Fruit fly (Drosophila melanogaster) whole organism, embryonic: ENCODE results near the gene dpr9.

Experiments
- ATbp ChIP-seq: fragments of 200-800 bp; sonication (Bioruptor generic); optimal IDR thresholded peaks from 2 replicates; lab custom pipeline; 2017; ENCODE audit warnings: missing biosample characterization, mild to moderate bottlenecking, missing genetic modification characterization, missing genetic modification reagents
- Blimp-1 ChIP-seq: fragments of 200-800 bp; sonication (Bioruptor generic); optimal IDR thresholded peaks from 3 replicates; lab custom pipeline; 2018; ENCODE audit warnings: missing biosample characterization, missing genetic modification characterization, mild to moderate bottlenecking, moderate library complexity, missing genetic modification reagents
- C15 ChIP-seq: fragments of 200-800 bp; sonication (Bioruptor generic); IDR thresholded peaks from 3 replicates; pipeline ENCODE4 v1.3.6; 2022; ENCODE audit warnings: missing biosample characterization, missing genetic modification characterization
- CG10267 ChIP-seq: fragments of 200-800 bp; sonication (Bioruptor generic); optimal IDR thresholded peaks from 2 replicates; lab custom pipeline; 2018; ENCODE audit warnings: missing biosample characterization, mild to moderate bottlenecking, missing genetic modification characterization, moderate library complexity
- CG10654 ChIP-seq: fragments of 200-800 bp; sonication (Bioruptor generic); optimal IDR thresholded peaks from 2 replicates; lab custom pipeline; 2016; ENCODE audit warnings: missing biosample characterization, missing genetic modification characterization
- CG11504 ChIP-seq: fragments of 200-800 bp; sonication (Bioruptor generic); optimal IDR thresholded peaks from 3 replicates; lab custom pipeline; 2019; ENCODE audit warnings: missing biosample characterization, mild to moderate bottlenecking, missing genetic modification characterization, moderate library complexity
- CG12391 ChIP-seq: fragments of 200-800 bp; sonication (Bioruptor generic); optimal IDR thresholded peaks from 3 replicates; lab custom pipeline; 2018; ENCODE audit warnings: missing biosample characterization, mild to moderate bottlenecking, missing genetic modification characterization, moderate library complexity
- CG13894 ChIP-seq: fragments of 200-800 bp; sonication (Bioruptor generic); optimal IDR thresholded peaks from 3 replicates; lab custom pipeline; 2018; ENCODE audit warnings: missing biosample characterization, mild to moderate bottlenecking, missing genetic modification characterization, moderate library complexity
- CG14710 ChIP-seq: fragments of 200-800 bp; sonication (Bioruptor generic); optimal IDR thresholded peaks from 3 replicates; lab custom pipeline; 2019; ENCODE audit warnings: missing biosample characterization, mild to moderate bottlenecking, missing genetic modification characterization, moderate library complexity
- CG1529 ChIP-seq: fragments of 200-800 bp; sonication (Bioruptor generic); optimal IDR thresholded peaks from 3 replicates; lab custom pipeline; 2018; ENCODE audit warnings: missing biosample characterization, missing genetic modification characterization
- CG17385 ChIP-seq: fragments of 200-800 bp; sonication (Bioruptor generic); optimal IDR thresholded peaks from 3 replicates; lab custom pipeline; 2018; ENCODE audit warnings: missing biosample characterization, mild to moderate bottlenecking, missing genetic modification characterization
- CG18476 ChIP-seq: fragments of 200-800 bp; sonication (Bioruptor generic); optimal IDR thresholded peaks from 2 replicates; lab custom pipeline; 2016; ENCODE audit warnings: missing biosample characterization, mild to moderate bottlenecking, missing genetic modification characterization
- CG2116 ChIP-seq: fragments of 200-800 bp; sonication (Bioruptor generic); optimal IDR thresholded peaks from 3 replicates; lab custom pipeline; 2018; ENCODE audit warnings: missing biosample characterization, mild to moderate bottlenecking, missing genetic modification characterization
- CG2199 ChIP-seq: fragments of 200-800 bp; sonication (Bioruptor generic); IDR thresholded peaks from 3 replicates; pipeline ENCODE4 v1.3.6; 2022; ENCODE audit warnings: missing biosample characterization, missing genetic modification characterization
- CG2712 ChIP-seq: fragments of 200-800 bp; optimal IDR thresholded peaks from 3 replicates; lab custom pipeline; 2019; ENCODE audit warnings: missing biosample characterization, mild to moderate bottlenecking, missing genetic modification characterization, moderate library complexity
- CG32532 ChIP-seq: fragments of 200-800 bp; sonication (Bioruptor generic); IDR thresholded peaks from 2 replicates; pipeline ENCODE4 v1.3.6; 2022; ENCODE audit warnings: missing biosample characterization, missing genetic modification characterization
- CG32772 ChIP-seq: fragments of 200-800 bp; sonication (Bioruptor generic); IDR thresholded peaks from 2 replicates; pipeline ENCODE4 v1.3.6; 2022; ENCODE audit warnings: missing biosample characterization, missing genetic modification characterization
- CG4404 ChIP-seq: fragments of 200-800 bp; sonication (Bioruptor generic); IDR thresholded peaks from 2 replicates; pipeline ENCODE4 v1.3.6; 2022; ENCODE audit warnings: missing biosample characterization, missing genetic modification characterization
- CG4820 ChIP-seq: fragments of 200-800 bp; sonication (Bioruptor generic); optimal IDR thresholded peaks from 3 replicates; lab custom pipeline; 2016; ENCODE audit warnings: missing biosample characterization, missing genetic modification characterization
- CG6254 ChIP-seq: fragments of 200-800 bp; sonication (Bioruptor generic); optimal IDR thresholded peaks from 3 replicates; lab custom pipeline; 2017; ENCODE audit warnings: mild to moderate bottlenecking, missing biosample characterization, missing genetic modification reagents, missing genetic modification characterization
- CG6689 ChIP-seq: fragments of 200-800 bp; sonication (Bioruptor generic); IDR thresholded peaks from 2 replicates; pipeline ENCODE4 v1.3.6; 2022; ENCODE audit warnings: missing biosample characterization, missing genetic modification characterization
- Chrac-16 ChIP-seq: fragments of 200-800 bp; sonication (Bioruptor generic); optimal IDR thresholded peaks from 3 replicates; lab custom pipeline; 2016; ENCODE audit warnings: missing biosample characterization, missing genetic modification characterization
- CrebB ChIP-seq: fragments of 200-800 bp; sonication (Bioruptor generic); optimal IDR thresholded peaks from 3 replicates; lab custom pipeline; 2018; ENCODE audit warnings: missing biosample characterization, mild to moderate bottlenecking, missing genetic modification characterization
- Doc2 ChIP-seq: fragments of 200-800 bp; sonication (Bioruptor generic); IDR thresholded peaks from 2 replicates; pipeline ENCODE4 v1.3.6; 2022; ENCODE audit warnings: missing biosample characterization, missing genetic modification characterization
- Ets97D ChIP-seq: fragments of 200-800 bp; sonication (Bioruptor generic); optimal IDR thresholded peaks from 3 replicates; lab custom pipeline; 2016; ENCODE audit warnings: missing biosample characterization, missing genetic modification characterization
- Fer3 ChIP-seq: fragments of 200-800 bp; sonication (Bioruptor generic); optimal IDR thresholded peaks from 2 replicates; lab custom pipeline; 2018; ENCODE audit warnings: missing biosample characterization, mild to moderate bottlenecking, missing genetic modification characterization, moderate library complexity
- HLH4C ChIP-seq: fragments of 200-800 bp; sonication (Bioruptor generic); IDR thresholded peaks from 3 replicates; pipeline ENCODE4 v1.3.6; 2022; ENCODE audit warnings: missing biosample characterization, missing genetic modification characterization; ENCODE audit not compliant: partially characterized antibody
- Myb ChIP-seq: fragments of 200-800 bp; sonication (Bioruptor generic); optimal IDR thresholded peaks from 2 replicates; lab custom pipeline; 2016; ENCODE audit warnings: missing biosample characterization, missing genetic modification characterization
- NC2β ChIP-seq: fragments of 200-800 bp; sonication (Bioruptor generic); optimal IDR thresholded peaks from 2 replicates; lab custom pipeline; 2016; ENCODE audit warnings: missing biosample characterization, missing genetic modification characterization
- NfI ChIP-seq: fragments of 200-800 bp; sonication (Bioruptor generic); optimal IDR thresholded peaks from 3 replicates; lab custom pipeline; 2018; ENCODE audit warnings: missing biosample characterization, mild to moderate bottlenecking, missing genetic modification characterization, moderate library complexity
- Oaz ChIP-seq: fragments of 200-800 bp; sonication (Bioruptor generic); IDR thresholded peaks from 2 replicates; pipeline ENCODE4 v1.3.6; 2022; ENCODE audit warnings: missing biosample characterization, missing genetic modification characterization
- Opbp ChIP-seq: fragments of 200-800 bp; sonication (Bioruptor generic); IDR thresholded peaks from 3 replicates; pipeline ENCODE4 v1.3.6; 2022; ENCODE audit warnings: missing biosample characterization, missing genetic modification characterization; ENCODE audit not compliant: partially characterized antibody
- Sry-β ChIP-seq: fragments of 200-800 bp; sonication (Bioruptor generic); optimal IDR thresholded peaks from 2 replicates; lab custom pipeline; 2018; ENCODE audit warnings: missing biosample characterization, mild to moderate bottlenecking, missing genetic modification characterization, moderate library complexity
- Sry-δ ChIP-seq: fragments of 200-800 bp; sonication (Bioruptor generic); optimal IDR thresholded peaks from 2 replicates; lab custom pipeline; 2016; ENCODE audit warnings: missing biosample characterization, missing genetic modification characterization
- Ssrp ChIP-seq: fragments of 200-800 bp; sonication (Bioruptor generic); optimal IDR thresholded peaks from 2 replicates; lab custom pipeline; 2018; ENCODE audit warnings: missing biosample characterization, mild to moderate bottlenecking, missing genetic modification characterization, moderate library complexity
- Vsx1 ChIP-seq: fragments of 200-800 bp; sonication (Bioruptor generic); optimal IDR thresholded peaks from 2 replicates; lab custom pipeline; 2017; ENCODE audit warnings: missing biosample characterization, mild to moderate bottlenecking, missing genetic modification characterization, missing genetic modification reagents
- bowl ChIP-seq: fragments of 200-800 bp; sonication (Bioruptor generic); IDR thresholded peaks from 2 replicates; pipeline ENCODE4 v1.3.6; 2022; ENCODE audit warnings: missing biosample characterization, missing genetic modification characterization
- cas ChIP-seq: fragments of 200-800 bp; sonication (Bioruptor generic); IDR thresholded peaks from 2 replicates; pipeline ENCODE4 v1.3.6; 2022; ENCODE audit warnings: missing biosample characterization, missing genetic modification characterization
- chn ChIP-seq: fragments of 200-800 bp; sonication (Bioruptor generic); optimal IDR thresholded peaks from 2 replicates; lab custom pipeline; 2016; ENCODE audit warnings: missing biosample characterization, missing genetic modification characterization
- da ChIP-seq: fragments of 200-800 bp; sonication (Bioruptor generic); optimal IDR thresholded peaks from 2 replicates; lab custom pipeline; 2016; ENCODE audit warnings: missing biosample characterization, missing genetic modification characterization
- eyg ChIP-seq: fragments of 200-800 bp; sonication (Bioruptor generic); optimal IDR thresholded peaks from 3 replicates; lab custom pipeline; 2016; ENCODE audit warnings: missing biosample characterization, missing genetic modification characterization
- fru ChIP-seq: fragments of >200 bp; optimal IDR thresholded peaks from 2 replicates; lab custom pipeline; 2017
- gcm ChIP-seq: fragments of 200-800 bp; sonication (Bioruptor generic); optimal IDR thresholded peaks from 2 replicates; lab custom pipeline; 2019; ENCODE audit warnings: missing biosample characterization, mild to moderate bottlenecking, missing genetic modification characterization, moderate library complexity
- grau ChIP-seq: fragments of 200-800 bp; optimal IDR thresholded peaks from 3 replicates; lab custom pipeline; 2019; ENCODE audit warnings: missing biosample characterization, mild to moderate bottlenecking, missing genetic modification characterization, moderate library complexity
- hb ChIP-seq: fragments of 200-800 bp; sonication (Bioruptor generic); IDR thresholded peaks from 3 replicates; pipeline ENCODE4 v1.3.6; 2022; ENCODE audit warnings: missing biosample characterization, missing genetic modification characterization; ENCODE audit not compliant: partially characterized antibody
- her ChIP-seq: fragments of 200-800 bp; sonication (Bioruptor generic); optimal IDR thresholded peaks from 2 replicates; lab custom pipeline; 2016; ENCODE audit warnings: missing biosample characterization, missing genetic modification characterization
- lilli ChIP-seq: fragments of 200-800 bp; sonication (Bioruptor generic); optimal IDR thresholded peaks from 3 replicates; lab custom pipeline; 2016; ENCODE audit warnings: missing biosample characterization, missing genetic modification characterization
- pfk ChIP-seq: fragments of 200-800 bp; sonication (Bioruptor generic); optimal IDR thresholded peaks from 2 replicates; lab custom pipeline; 2018; ENCODE audit warnings: missing biosample characterization, mild to moderate bottlenecking, missing genetic modification characterization, moderate library complexity
- pum ChIP-seq: fragments of 200-800 bp; sonication (Bioruptor generic); optimal IDR thresholded peaks from 2 replicates; lab custom pipeline; 2016; ENCODE audit warnings: missing biosample characterization, missing genetic modification characterization
- usp ChIP-seq: fragments of >200 bp; optimal IDR thresholded peaks from 2 replicates; lab custom pipeline; 2017; ENCODE audit warnings: missing biosample characterization, missing genetic modification characterization
- vfl ChIP-seq: fragments of 200-800 bp; sonication (Bioruptor generic); optimal IDR thresholded peaks from 2 replicates; lab custom pipeline; 2016; ENCODE audit warnings: missing biosample characterization, missing genetic modification characterization
- z ChIP-seq: fragments of 200-800 bp; sonication (Bioruptor generic); IDR thresholded peaks from 3 replicates; pipeline ENCODE4 v1.3.6; 2022; ENCODE audit warnings: missing biosample characterization, missing genetic modification characterization

dpr9 gene

DNA sequence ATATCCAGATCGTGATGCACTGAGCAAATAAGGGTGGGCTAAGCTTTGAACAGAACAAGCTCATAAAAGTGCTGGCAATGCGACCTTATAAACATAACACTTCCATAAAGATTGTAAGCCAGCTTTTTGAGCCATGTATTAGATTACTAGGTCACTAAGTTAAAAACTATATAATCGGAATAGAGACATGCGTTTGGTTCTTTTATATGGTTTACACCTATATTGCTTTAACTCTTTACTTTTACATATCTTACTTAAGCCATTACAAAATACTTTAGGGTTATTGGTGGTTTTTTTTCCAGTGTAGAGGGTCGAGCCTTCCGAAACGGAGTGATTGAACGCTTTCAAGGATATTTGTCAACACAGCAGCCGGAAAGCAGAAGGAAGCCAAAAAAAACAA lies 15.3 kb upstream of the dpr9 start (continued):
- TF ChIP-seq bowl (no peak), eyg (GFP tag; lab: Kevin White, UChicago) (no peak), CG2199 (GFP tag; lab: Robert Waterston, UW) (no peak), cas (GFP tag; lab: Robert Waterston, UW) (no peak), CG10267 (tag; lab: Kevin White, UChicago) (no peak), Vsx1 (GFP tag; lab: Kevin White, UChicago) (no peak), Ssrp (tag; lab: Kevin White, UChicago) (peak; percentile 28), NfI (GFP tag; lab: Kevin White, UChicago) (no peak), HLH4C (GFP tag; lab: Robert Waterston, UW) (no peak), chn (GFP tag; lab: Kevin White, UChicago) (no peak), C15 (no peak), CG13894 (tag; lab: Kevin White, UChicago) (no peak), Sry-δ (GFP tag; lab: Kevin White, UChicago) (no peak), usp (GFP tag; lab: Kevin White, UChicago) (no peak), CG18476 (GFP tag; lab: Kevin White, UChicago) (no peak), CG4820 (GFP tag; lab: Kevin White, UChicago) (no peak), her (no peak), lilli (GFP tag; lab: Kevin White, UChicago) (no peak), Opbp (GFP tag; lab: Robert Waterston, UW) (no peak), Fer3 (no peak), Oaz (GFP tag; lab: Robert Waterston, UW) (no peak), CG4404 (GFP tag; lab: Robert Waterston, UW) (no peak), CG17385 (no peak), Chrac-16 (GFP tag; lab: Kevin White, UChicago) (peak; percentile 6), Blimp-1 (GFP tag; lab: Kevin White, UChicago) (peak; percentile 10), CG14710 (tag; lab: Kevin White, UChicago) (peak; percentile 20), Myb (GFP tag; lab: Kevin White, UChicago) (no peak), gcm (no peak), pfk (GFP tag; lab: Kevin White, UChicago) (no peak), CG6689 (GFP tag; lab: Robert Waterston, UW) (no peak), Doc2 (GFP tag; lab: Robert Waterston, UW) (no peak), ATbp (no peak), NC2β (GFP tag; lab: Kevin White, UChicago) (no peak), CG10654 (GFP tag; lab: Kevin White, UChicago) (no peak), fru (lab: Kevin White, UChicago) (no peak), Sry-β (GFP tag; lab: Kevin White, UChicago) (no peak), CG11504 (tag; lab: Kevin White, UChicago) (peak; percentile 21), grau (tag; lab: Kevin White, UChicago) (peak; percentile 36), Ets97D (GFP tag; lab: Kevin White, UChicago) (no peak), CG32532 (no peak), CG6254 (GFP tag; lab: Kevin White, UChicago) (peak; percentile 25), CG1529 (GFP tag; lab: Kevin White, UChicago) (peak; percentile 44), pum (GFP tag; lab: Kevin White, UChicago) (no peak), CG32772 (GFP tag; lab: Robert Waterston, UW) (no peak), CG2712 (tag; lab: Kevin White, UChicago) (peak; percentile 43), z (no peak), CrebB (tag; lab: Kevin White, UChicago) (no peak), hb (GFP tag; lab: Robert Waterston, UW) (no peak), vfl (GFP tag; lab: Kevin White, UChicago) (no peak), da (GFP tag; lab: Kevin White, UChicago) (no peak), CG12391 (peak; percentile 23), CG2116 (GFP tag; lab: Kevin White, UChicago) (no peak)
